Fruit fly (Drosophila melanogaster) whole organism, embryonic: ENCODE results near the gene RhoGDI.

Experiments
- ATbp ChIP-seq: fragments of 200-800 bp; sonication (Bioruptor generic); optimal IDR thresholded peaks from 2 replicates; lab custom pipeline; 2017; ENCODE audit warnings: missing biosample characterization, mild to moderate bottlenecking, missing genetic modification characterization, missing genetic modification reagents
- Atf6 ChIP-seq: fragments of 200-800 bp; sonication (Bioruptor generic); IDR thresholded peaks from 2 replicates; pipeline ENCODE4 v1.3.6; 2022; ENCODE audit warnings: missing biosample characterization, missing genetic modification characterization
- Awh ChIP-seq: fragments of 200-800 bp; sonication (Bioruptor generic); IDR thresholded peaks from 2 replicates; pipeline ENCODE4, ENCODE4 v1.3.6; 2022; ENCODE audit warnings: missing biosample characterization, missing genetic modification characterization
- B-H1 ChIP-seq: fragments of 200-800 bp; sonication (Bioruptor generic); IDR thresholded peaks from 3 replicates; pipeline ENCODE4 v1.3.6; 2022; ENCODE audit warnings: missing biosample characterization, missing genetic modification characterization
- CG10147 ChIP-seq: fragments of 200-800 bp; sonication (Bioruptor generic); optimal IDR thresholded peaks from 2 replicates; lab custom pipeline; 2019; ENCODE audit warnings: missing biosample characterization, mild to moderate bottlenecking, missing genetic modification characterization, moderate library complexity
- CG10366 ChIP-seq: fragments of 200-800 bp; sonication (Bioruptor generic); IDR thresholded peaks from 2 replicates; pipeline ENCODE4 v1.3.6; 2022; ENCODE audit warnings: missing biosample characterization, missing genetic modification characterization
- CG13287 ChIP-seq: fragments of 200-800 bp; sonication (Bioruptor generic); IDR thresholded peaks from 2 replicates; pipeline ENCODE4 v1.3.6; 2022; ENCODE audit warnings: missing biosample characterization, missing genetic modification characterization; ENCODE audit not compliant: partially characterized antibody
- CG15601 ChIP-seq: fragments of 200-800 bp; sonication (Bioruptor generic); optimal IDR thresholded peaks from 3 replicates; lab custom pipeline; 2019; ENCODE audit warnings: missing biosample characterization, mild to moderate bottlenecking, missing genetic modification characterization, moderate library complexity
- CG17186 ChIP-seq: fragments of 200-800 bp; sonication (Bioruptor generic); optimal IDR thresholded peaks from 3 replicates; lab custom pipeline; 2017; ENCODE audit warnings: missing biosample characterization, missing genetic modification reagents, missing genetic modification characterization
- CG17829 ChIP-seq: fragments of 200-800 bp; optimal IDR thresholded peaks from 2 replicates; lab custom pipeline; 2019; ENCODE audit warnings: missing biosample characterization, mild to moderate bottlenecking, missing genetic modification characterization, moderate library complexity
- CG1792 ChIP-seq: fragments of 200-800 bp; sonication (Bioruptor generic); optimal IDR thresholded peaks from 2 replicates; lab custom pipeline; 2016; ENCODE audit warnings: missing biosample characterization, missing genetic modification characterization
- CG18599 ChIP-seq: fragments of 200-800 bp; sonication (Bioruptor generic); optimal IDR thresholded peaks from 3 replicates; lab custom pipeline; 2017; ENCODE audit warnings: missing biosample characterization, missing genetic modification characterization, mild to moderate bottlenecking, moderate library complexity, missing genetic modification reagents
- CG34422 ChIP-seq: fragments of 200-800 bp; sonication (Bioruptor generic); IDR thresholded peaks from 3 replicates; pipeline ENCODE4 v1.3.6; 2022; ENCODE audit warnings: missing biosample characterization, missing genetic modification characterization
- CG3838 ChIP-seq: fragments of 200-800 bp; sonication (Bioruptor generic); optimal IDR thresholded peaks from 3 replicates; lab custom pipeline; 2016; ENCODE audit warnings: missing biosample characterization, missing genetic modification characterization
- CG42726 ChIP-seq: fragments of 200-800 bp; sonication (Bioruptor generic); IDR thresholded peaks from 2 replicates; pipeline ENCODE4 v1.3.6; 2022; ENCODE audit warnings: missing biosample characterization, missing genetic modification characterization; ENCODE audit not compliant: partially characterized antibody
- CG6813 ChIP-seq: fragments of 200-800 bp; sonication (Bioruptor generic); optimal IDR thresholded peaks from 2 replicates; lab custom pipeline; 2017; ENCODE audit warnings: missing biosample characterization, missing genetic modification characterization, mild to moderate bottlenecking, moderate library complexity, missing genetic modification reagents
- CG9727 ChIP-seq: fragments of 200-800 bp; sonication (Bioruptor generic); optimal IDR thresholded peaks from 3 replicates; lab custom pipeline; 2017; ENCODE audit warnings: missing biosample characterization, mild to moderate bottlenecking, missing genetic modification characterization
- CG9876 ChIP-seq: fragments of 200-800 bp; sonication (Bioruptor generic); optimal IDR thresholded peaks from 2 replicates; lab custom pipeline; 2016; ENCODE audit warnings: missing biosample characterization, missing genetic modification characterization
- CG9932 ChIP-seq: fragments of 200-800 bp; sonication (Bioruptor generic); IDR thresholded peaks from 2 replicates; pipeline ENCODE4 v1.3.6; 2022; ENCODE audit warnings: missing biosample characterization, missing genetic modification characterization
- Dek ChIP-seq: fragments of 200-800 bp; sonication (Bioruptor generic); optimal IDR thresholded peaks from 3 replicates; lab custom pipeline; 2019; ENCODE audit warnings: missing biosample characterization, mild to moderate bottlenecking, missing genetic modification characterization, moderate library complexity
- Elba2 ChIP-seq: fragments of 200-800 bp; sonication (Bioruptor generic); optimal IDR thresholded peaks from 3 replicates; lab custom pipeline; 2016; ENCODE audit warnings: missing biosample characterization, missing genetic modification characterization
- Hmx ChIP-seq: fragments of 200-800 bp; sonication (Bioruptor generic); optimal IDR thresholded peaks from 2 replicates; lab custom pipeline; 2016; ENCODE audit warnings: missing biosample characterization, missing genetic modification characterization
- Lhr ChIP-seq: fragments of 200-800 bp; sonication (Bioruptor generic); optimal IDR thresholded peaks from 3 replicates; lab custom pipeline; 2017; ENCODE audit warnings: mild to moderate bottlenecking, missing biosample characterization, missing genetic modification reagents, missing genetic modification characterization
- NFAT ChIP-seq: fragments of 200-800 bp; sonication (Bioruptor generic); IDR thresholded peaks from 2 replicates; pipeline ENCODE4 v1.3.6; 2022; ENCODE audit warnings: missing biosample characterization, missing genetic modification characterization
- Neu2 ChIP-seq: fragments of 200-800 bp; sonication (Bioruptor generic); optimal IDR thresholded peaks from 3 replicates; lab custom pipeline; 2016; ENCODE audit warnings: missing biosample characterization, missing genetic modification characterization, borderline replicate concordance
- Optix ChIP-seq: fragments of 200-800 bp; sonication (Bioruptor generic); IDR thresholded peaks from 3 replicates; pipeline ENCODE4 v1.3.6; 2022; ENCODE audit warnings: missing biosample characterization, missing genetic modification characterization
- Rx ChIP-seq: fragments of 200-800 bp; sonication (Bioruptor generic); IDR thresholded peaks from 2 replicates; pipeline ENCODE4 v1.3.6; 2022; ENCODE audit warnings: missing biosample characterization, missing genetic modification characterization
- Sin3A ChIP-seq: fragments of >200 bp; optimal IDR thresholded peaks from 2 replicates; lab custom pipeline; 2018
- Six4 ChIP-seq: fragments of 200-800 bp; sonication (Bioruptor generic); optimal IDR thresholded peaks from 2 replicates; lab custom pipeline; 2016; ENCODE audit warnings: missing biosample characterization, missing genetic modification characterization
- YL-1 ChIP-seq: fragments of 200-800 bp; sonication (Bioruptor generic); optimal IDR thresholded peaks from 3 replicates; lab custom pipeline; 2017; ENCODE audit warnings: missing biosample characterization, mild to moderate bottlenecking, missing genetic modification characterization
- amos ChIP-seq: fragments of 200-800 bp; sonication (Bioruptor generic); IDR thresholded peaks from 2 replicates; pipeline ENCODE4 v1.3.6; 2022; ENCODE audit warnings: missing biosample characterization, missing genetic modification characterization; ENCODE audit not compliant: partially characterized antibody
- bcd ChIP-seq: fragments of 200-800 bp; sonication (Bioruptor generic); optimal IDR thresholded peaks from 2 replicates; lab custom pipeline; 2017; ENCODE audit warnings: missing biosample characterization, mild to moderate bottlenecking, missing genetic modification characterization
- btn ChIP-seq: fragments of 200-800 bp; sonication (Bioruptor generic); optimal IDR thresholded peaks from 2 replicates; lab custom pipeline; 2016; ENCODE audit warnings: missing biosample characterization, missing genetic modification characterization
- cg ChIP-seq: fragments of 200-800 bp; sonication (Bioruptor generic); optimal IDR thresholded peaks from 3 replicates; lab custom pipeline; 2019; ENCODE audit warnings: missing biosample characterization, mild to moderate bottlenecking, missing genetic modification characterization, moderate library complexity
- dmrt11E ChIP-seq: fragments of 200-800 bp; sonication (Bioruptor generic); optimal IDR thresholded peaks from 3 replicates; lab custom pipeline; 2018; ENCODE audit warnings: missing biosample characterization, mild to moderate bottlenecking, missing genetic modification characterization, moderate library complexity
- dysf ChIP-seq: fragments of 200-800 bp; sonication (Bioruptor generic); IDR thresholded peaks from 3 replicates; pipeline ENCODE4 v1.3.6; 2022; ENCODE audit warnings: missing biosample characterization, missing genetic modification characterization
- emc ChIP-seq: fragments of 200-800 bp; sonication (Bioruptor generic); optimal IDR thresholded peaks from 2 replicates; lab custom pipeline; 2016; ENCODE audit warnings: missing biosample characterization, missing genetic modification characterization
- fd96Cb ChIP-seq: fragments of 200-800 bp; sonication (Bioruptor generic); optimal IDR thresholded peaks from 2 replicates; lab custom pipeline; 2018; ENCODE audit warnings: missing biosample characterization, mild to moderate bottlenecking, missing genetic modification characterization, moderate library complexity
- gem ChIP-seq: fragments of 200-800 bp; sonication (Bioruptor generic); optimal IDR thresholded peaks from 2 replicates; lab custom pipeline; 2019; ENCODE audit warnings: missing biosample characterization, mild to moderate bottlenecking, missing genetic modification characterization, moderate library complexity
- grau ChIP-seq: fragments of 200-800 bp; optimal IDR thresholded peaks from 3 replicates; lab custom pipeline; 2019; ENCODE audit warnings: missing biosample characterization, mild to moderate bottlenecking, missing genetic modification characterization, moderate library complexity
- insv ChIP-seq, 2 experiments: fragments of 200-800 bp; sonication (Bioruptor generic); optimal IDR thresholded peaks; 3 replicates each; lab custom pipeline; 2016 to 2018; ENCODE audit warnings: missing biosample characterization in 2 of 2, missing genetic modification characterization in 2 of 2
- mirr ChIP-seq: fragments of 200-800 bp; sonication (Bioruptor generic); optimal IDR thresholded peaks from 3 replicates; lab custom pipeline; 2018; ENCODE audit warnings: missing biosample characterization, mild to moderate bottlenecking, missing genetic modification characterization
- nmo ChIP-seq: fragments of 200-800 bp; sonication (Bioruptor generic); optimal IDR thresholded peaks from 2 replicates; lab custom pipeline; 2018; ENCODE audit warnings: missing biosample characterization, mild to moderate bottlenecking, missing genetic modification characterization, moderate library complexity
- onecut ChIP-seq: fragments of 200-800 bp; sonication (Bioruptor generic); IDR thresholded peaks from 2 replicates; pipeline ENCODE4 v1.3.6; 2022; ENCODE audit warnings: missing biosample characterization, missing genetic modification characterization
- pfk ChIP-seq: fragments of 200-800 bp; sonication (Bioruptor generic); optimal IDR thresholded peaks from 2 replicates; lab custom pipeline; 2018; ENCODE audit warnings: missing biosample characterization, mild to moderate bottlenecking, missing genetic modification characterization, moderate library complexity
- pum ChIP-seq: fragments of 200-800 bp; sonication (Bioruptor generic); optimal IDR thresholded peaks from 2 replicates; lab custom pipeline; 2016; ENCODE audit warnings: missing biosample characterization, missing genetic modification characterization
- pzg ChIP-seq: fragments of 200-800 bp; sonication (Bioruptor generic); optimal IDR thresholded peaks from 3 replicates; lab custom pipeline; 2018; ENCODE audit warnings: missing biosample characterization, mild to moderate bottlenecking, missing genetic modification characterization, moderate library complexity
- slou ChIP-seq: fragments of 200-800 bp; sonication (Bioruptor generic); optimal IDR thresholded peaks from 3 replicates; lab custom pipeline; 2016; ENCODE audit warnings: missing biosample characterization, missing genetic modification characterization
- stc ChIP-seq: fragments of 200-800 bp; sonication (Bioruptor generic); IDR thresholded peaks from 2 replicates; pipeline ENCODE4 v1.3.6; 2022; ENCODE audit warnings: missing biosample characterization, missing genetic modification characterization
- yki ChIP-seq: fragments of >200 bp; optimal IDR thresholded peaks from 3 replicates; lab custom pipeline; 2018
- zen2 ChIP-seq: fragments of 200-800 bp; sonication (Bioruptor generic); IDR thresholded peaks from 3 replicates; pipeline ENCODE4 v1.3.6; 2022; ENCODE audit warnings: missing biosample characterization, missing genetic modification characterization; ENCODE audit not compliant: partially characterized antibody

Gene RhoGDI

DNA sequence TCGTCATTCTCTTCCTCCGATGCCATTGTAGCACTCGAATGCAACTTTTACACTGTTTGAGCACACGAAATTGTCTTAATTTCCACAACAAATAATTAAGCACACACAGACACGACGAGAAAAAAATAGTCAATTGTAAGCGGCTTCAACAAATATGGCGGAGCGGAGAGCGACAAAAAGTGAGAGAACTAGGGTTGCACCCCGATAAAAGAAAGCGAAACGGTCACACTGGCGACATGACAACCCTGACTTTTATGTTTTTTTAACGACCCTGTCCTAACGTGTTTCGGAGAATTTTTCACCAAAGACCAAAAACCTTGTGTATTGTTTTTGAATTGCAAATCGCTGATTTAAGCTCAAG lies 18.5 kb upstream of the RhoGDI start, which contains the start of the genes Mi-2 and Prp3 (continued):
- TF ChIP-seq amos (GFP tag; lab: Robert Waterston, UW): peak; percentile 37; the same call in 1 of the 2 replicates
- no peak for TF ChIP-seq zen2 (GFP tag; lab: Robert Waterston, UW)
- peak; percentile 7 for TF ChIP-seq bcd (GFP tag; lab: Kevin White, UChicago)
- TF ChIP-seq nmo (GFP tag; lab: Kevin White, UChicago): peak; percentile 21
- TF ChIP-seq CG10366 (GFP tag; lab: Robert Waterston, UW): no peak
- TF ChIP-seq slou: no peak
- no peak for TF ChIP-seq Six4 (GFP tag; lab: Kevin White, UChicago)
- TF ChIP-seq CG15601 (tag; lab: Kevin White, UChicago): peak; percentile 17
- TF ChIP-seq pum (GFP tag; lab: Kevin White, UChicago): no peak
- TF ChIP-seq Awh (GFP tag; lab: Robert Waterston, UW): no peak
- peak; percentile 17 for TF ChIP-seq Lhr (GFP tag; lab: Kevin White, UChicago)
- no peak for TF ChIP-seq CG10147 (GFP tag; lab: Kevin White, UChicago)
- TF ChIP-seq CG3838 (GFP tag; lab: Kevin White, UChicago): no peak
- no peak for TF ChIP-seq emc (GFP tag; lab: Kevin White, UChicago)
- TF ChIP-seq mirr: no peak
- peak; percentile 70; the same call in 2 of the 3 replicates for TF ChIP-seq CG34422
- TF ChIP-seq Dek (tag; lab: Kevin White, UChicago): peak; percentile 8
- TF ChIP-seq grau: no peak
- no peak for TF ChIP-seq Neu2
- peak; percentile 84 for TF ChIP-seq pzg
- no peak for TF ChIP-seq btn (GFP tag; lab: Kevin White, UChicago)
- peak; percentile 15; the same call in 1 of the 2 replicates for TF ChIP-seq onecut (GFP tag; lab: Robert Waterston, UW)
- no peak for TF ChIP-seq CG9876 (GFP tag; lab: Kevin White, UChicago)
- peak; percentile 27 for TF ChIP-seq CG17829 (tag; lab: Kevin White, UChicago)
- peak; percentile 23 for TF ChIP-seq CG17186 (GFP tag; lab: Kevin White, UChicago)
- TF ChIP-seq CG6813 (GFP tag; lab: Kevin White, UChicago): no peak
- peak; percentile 20; the same call in 1 of the 2 replicates for TF ChIP-seq CG9932 (GFP tag; lab: Robert Waterston, UW)
- TF ChIP-seq CG42726 (GFP tag; lab: Robert Waterston, UW): 0 out of 2 replicates have a peak, but pooled peaks have one; percentile 40
- no peak for TF ChIP-seq Hmx
- TF ChIP-seq pfk (GFP tag; lab: Kevin White, UChicago): peak; percentile 40
- peak; percentile 94 for TF ChIP-seq YL-1 (GFP tag; lab: Kevin White, UChicago)
- no peak for TF ChIP-seq Atf6 (GFP tag; lab: Robert Waterston, UW)
- no peak for TF ChIP-seq ATbp (GFP tag; lab: Kevin White, UChicago)
- TF ChIP-seq gem: no peak
- TF ChIP-seq Rx: no peak
- TF ChIP-seq B-H1: no peak
- no peak for TF ChIP-seq CG9727 (GFP tag; lab: Kevin White, UChicago)
- peak; percentile 60; the same call in 1 of the 2 replicates for TF ChIP-seq CG13287 (GFP tag; lab: Robert Waterston, UW)
- TF ChIP-seq fd96Cb (tag; lab: Kevin White, UChicago): no peak
- no peak for TF ChIP-seq dmrt11E (tag; lab: Kevin White, UChicago)
- TF ChIP-seq stc (GFP tag; lab: Robert Waterston, UW): no peak
- peak; percentile 64 for TF ChIP-seq Sin3A (lab: Kevin White, UChicago)
- no peak for TF ChIP-seq Elba2 (GFP tag; lab: Kevin White, UChicago)
- TF ChIP-seq dysf: no peak
- TF ChIP-seq cg (GFP tag; lab: Kevin White, UChicago): peak; percentile 33
- TF ChIP-seq CG18599 (GFP tag; lab: Kevin White, UChicago): no peak
- TF ChIP-seq CG1792 (GFP tag; lab: Kevin White, UChicago): no peak
- TF ChIP-seq insv (GFP tag; optimal IDR thresholded peaks at IDR 0.05; lab: Kevin White, UChicago): peak in 1 of 2 experiments; percentile 38
- TF ChIP-seq NFAT (GFP tag; lab: Robert Waterston, UW): 0 out of 2 replicates have a peak, but pooled peaks have one; percentile 20
- TF ChIP-seq Optix (GFP tag; lab: Robert Waterston, UW): no peak
- no peak for TF ChIP-seq yki (lab: Kevin White, UChicago)
